Worm (Caenorhabditis elegans) whole organism, early embryonic: ENCODE data around the gene F07F6.7.

Source experiments
- aly-1 ChIP-seq: sonication (generic microtip); optimal IDR thresholded peaks from 2 replicates; lab custom pipeline; 2016; ENCODE audit warnings: missing genetic modification characterization, missing compliant biosample characterization
- ama-1 ChIP-seq: fragments of 150-350 bp; optimal IDR thresholded peaks from 2 replicates; lab custom pipeline; 2014
- hmbx-1 ChIP-seq: sonication (generic microtip); optimal IDR thresholded peaks from 2 replicates; lab custom pipeline; 2016; ENCODE audit warnings: mild to moderate bottlenecking, missing genetic modification characterization, missing compliant biosample characterization
- tbx-37 ChIP-seq: fragments of 200-800 bp; sonication (Bioruptor generic); conservative IDR thresholded peaks from 2 replicates; pipeline ENCODE4 v1.3.6; 2022; ENCODE audit warnings: missing genetic modification reagents, missing genetic modification characterization, missing compliant biosample characterization

DNA sequence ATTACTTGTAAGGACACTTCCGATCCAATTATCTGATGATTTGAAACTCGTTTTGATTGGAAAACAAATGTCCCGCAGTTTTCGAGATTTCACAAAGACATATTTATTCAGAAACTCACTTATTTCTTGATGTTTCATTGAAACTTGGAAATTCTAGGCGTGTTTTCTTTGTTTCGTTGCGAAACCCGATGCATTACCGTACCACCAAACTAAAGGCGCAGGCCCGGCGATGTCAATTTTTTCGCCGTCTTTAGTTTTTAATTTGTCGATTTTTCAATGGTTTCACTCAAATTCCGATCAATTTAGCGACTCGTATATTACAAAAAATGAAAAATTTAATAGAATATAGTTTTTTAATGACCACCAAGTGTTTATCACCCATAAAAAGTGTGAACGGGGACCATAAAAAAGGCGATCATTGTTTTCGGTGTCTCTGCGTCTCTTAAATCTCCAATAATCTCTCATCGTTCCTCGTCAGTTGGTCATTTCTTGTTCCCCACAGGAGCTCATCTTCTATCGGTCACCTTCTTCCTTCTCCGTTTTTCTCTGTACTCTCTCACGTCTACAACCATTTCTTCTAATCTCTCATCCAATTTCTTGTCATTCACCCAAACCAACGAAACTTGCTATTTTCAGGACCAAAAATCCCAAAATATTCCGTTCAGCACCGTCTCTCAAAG, 42.2 kb upstream of the F07F6.7 start, which contains the start of gene clr-1:
- TF ChIP-seq aly-1 (tag; lab: Kevin White, UChicago) (no peak), ama-1 (lab: Kevin White, UChicago) (no peak), tbx-37 (GFP tag; lab: Robert Waterston, UW) (no peak), hmbx-1 (tag; lab: Kevin White, UChicago) (no peak)
